Fruit fly (Drosophila melanogaster): ENCODE results near the gene sturkopf.

DNA sequence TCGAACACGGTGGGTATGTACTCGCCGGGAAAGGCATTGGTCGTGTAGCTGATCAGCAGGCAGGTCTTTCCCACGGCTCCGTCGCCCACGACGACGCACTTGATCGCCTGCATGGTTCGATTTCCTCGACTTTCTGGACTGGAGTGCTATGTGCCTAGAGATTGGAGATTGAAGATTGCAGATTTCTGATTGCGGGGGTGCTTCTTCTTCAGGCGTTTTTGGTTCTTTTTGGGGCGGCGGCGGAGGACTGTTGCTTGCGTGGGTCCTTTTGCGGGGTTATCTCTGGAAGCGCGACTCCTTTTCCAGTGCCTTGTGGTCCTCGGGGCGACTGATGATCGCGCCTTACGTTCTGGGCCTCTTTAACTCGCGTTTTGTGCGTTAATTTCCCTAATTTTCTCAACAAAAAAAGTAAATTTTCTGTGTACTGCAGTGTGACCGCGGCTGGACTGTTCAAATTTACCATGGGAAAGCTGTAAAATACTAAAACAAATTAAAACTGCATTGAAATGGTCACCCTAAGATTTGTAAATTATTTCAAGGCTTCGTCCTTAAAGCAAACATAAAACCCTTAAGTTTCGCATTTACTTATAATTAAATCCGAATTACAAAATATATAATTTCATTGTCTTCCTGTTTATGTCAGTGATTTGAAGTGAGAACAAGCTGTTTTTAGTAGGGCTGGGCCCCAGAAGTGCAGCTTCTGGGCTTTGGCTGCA lies 10.8 kb downstream of the sturkopf start, which contains the start of the genes Rac1 and Acat2:
- TF ChIP-seq CG10348 (GFP tag; IDR thresholded peaks at IDR 0.05), result no peak
- no peak for TF ChIP-seq CG32121 (GFP tag; IDR thresholded peaks at IDR 0.05)
- no peak for TF ChIP-seq CG17806 (tag; optimal IDR thresholded peaks at IDR 0.05)
- no peak for TF ChIP-seq EcR (GFP tag; optimal IDR thresholded peaks at IDR 0.05)
- no peak for TF ChIP-seq CG9948 (tag; optimal IDR thresholded peaks at IDR 0.05)
- no peak for TF ChIP-seq CG15710 (tag; optimal IDR thresholded peaks at IDR 0.05)

Data from whole organism, pupa.